Worm (Caenorhabditis elegans): ENCODE measurements around the gene dec-7.

Gene dec-7

ce11 chrIII:9905307-9905706 lies 26.9 kb upstream of the dec-7 start:
- TF ChIP-seq nhr-25 (tag; optimal IDR thresholded peaks at IDR 0.05): no peak
- no peak for TF ChIP-seq nhr-23 (tag; optimal IDR thresholded peaks at IDR 0.05)
- TF ChIP-seq unc-55 (GFP tag; optimal IDR thresholded peaks at IDR 0.05): peak; percentile 3
- TF ChIP-seq zag-1 (tag; optimal IDR thresholded peaks at IDR 0.05): no peak
- no peak for TF ChIP-seq dmd-4 (tag; optimal IDR thresholded peaks at IDR 0.05)
- TF ChIP-seq nhr-12 (tag; optimal IDR thresholded peaks at IDR 0.05): no peak
- TF ChIP-seq ama-1 (optimal IDR thresholded peaks at IDR 0.05): peak; percentile 16
- TF ChIP-seq sma-3 (GFP tag; optimal IDR thresholded peaks at IDR 0.05): no peak
- peak; percentile 78 for TF ChIP-seq nhr-129 (tag; optimal IDR thresholded peaks at IDR 0.05)
- TF ChIP-seq nhr-77 (tag; optimal IDR thresholded peaks at IDR 0.05): no peak
- TF ChIP-seq lin-39 (tag; optimal IDR thresholded peaks at IDR 0.05): no peak
- TF ChIP-seq C34F6.9 (tag; optimal IDR thresholded peaks at IDR 0.05): peak; percentile 66
- TF ChIP-seq fos-1 (tag; optimal IDR thresholded peaks at IDR 0.05): peak; percentile 16
- no peak for TF ChIP-seq alr-1 (tag; optimal IDR thresholded peaks at IDR 0.05)
- no peak for TF ChIP-seq snpc-4 (tag; optimal IDR thresholded peaks at IDR 0.05)
- TF ChIP-seq lsy-2 (tag; optimal IDR thresholded peaks at IDR 0.05): no peak
- TF ChIP-seq sma-9 (GFP tag; optimal IDR thresholded peaks at IDR 0.05): peak; percentile 8
- no peak for TF ChIP-seq sma-9 (tag; optimal IDR thresholded peaks at IDR 0.05)

ce11 chrIII:9907574-9907973 lies 24.6 kb upstream of the dec-7 start:
- TF ChIP-seq blmp-1 (tag; optimal IDR thresholded peaks at IDR 0.05; ENCODE audit: insufficient read depth) (peak; percentile 48), sma-9 (GFP tag; optimal IDR thresholded peaks at IDR 0.05) (peak; percentile 8), sma-9 (tag; optimal IDR thresholded peaks at IDR 0.05) (no peak), sma-3 (GFP tag; optimal IDR thresholded peaks at IDR 0.05) (peak; percentile 31), nhr-23 (tag; optimal IDR thresholded peaks at IDR 0.05) (no peak), mbf-1 (tag; optimal IDR thresholded peaks at IDR 0.05) (no peak), nhr-25 (tag; optimal IDR thresholded peaks at IDR 0.05) (peak; percentile 31), egl-27 (tag; optimal IDR thresholded peaks at IDR 0.05) (no peak)

ce11 chrIII:9908769-9909168 lies 23.4 kb upstream of the dec-7 start:
- TF ChIP-seq sma-3 (GFP tag; optimal IDR thresholded peaks at IDR 0.05) (peak; percentile 3), mdl-1 (tag; optimal IDR thresholded peaks at IDR 0.05) (no peak)

ce11 chrIII:9910608-9911479 lies 21.4 kb upstream of the dec-7 start, which contains the start of the genes cyld-1 and F40F12.9:
Gene cyld-1 (minus strand): TSS chrIII:9910658.
Gene F40F12.9 (plus strand): TSS chrIII:9911328.
- no peak for TF ChIP-seq lin-13 (GFP tag; optimal IDR thresholded peaks at IDR 0.05)
- TF ChIP-seq unc-39 (tag; optimal IDR thresholded peaks at IDR 0.05): no peak
- no peak for TF ChIP-seq lsy-2 (tag; optimal IDR thresholded peaks at IDR 0.05)
- no peak for TF ChIP-seq nhr-25 (tag; optimal IDR thresholded peaks at IDR 0.05)
- peak; percentile 55 for TF ChIP-seq fos-1 (tag; optimal IDR thresholded peaks at IDR 0.05)

ce11 chrIII:9912501-9912900 lies 19.7 kb upstream of the dec-7 start:
- TF ChIP-seq ZK546.5 (tag; optimal IDR thresholded peaks at IDR 0.05): no peak
- peak; percentile 45 for TF ChIP-seq gmeb-1 (tag; optimal IDR thresholded peaks at IDR 0.05)

- TF ChIP-seq zag-1 (tag; optimal IDR thresholded peaks at IDR 0.05) (no peak), alr-1 (tag; optimal IDR thresholded peaks at IDR 0.05) (no peak), fos-1 (tag; optimal IDR thresholded peaks at IDR 0.05) (no peak)
Observed at ce11 chrIII:9912998-9913397, 19.2 kb upstream of the dec-7 start.

ce11 chrIII:9913722-9914121 lies 18.5 kb upstream of the dec-7 start, which contains the start of gene cbp-3:
Gene cbp-3 (plus strand): TSS chrIII:9913993.
- TF ChIP-seq nhr-11 (tag; optimal IDR thresholded peaks at IDR 0.05): no peak
- no peak for TF ChIP-seq nhr-25 (tag; optimal IDR thresholded peaks at IDR 0.05)
- peak; percentile 90 for TF ChIP-seq fos-1 (tag; optimal IDR thresholded peaks at IDR 0.05)
- TF ChIP-seq unc-62 (GFP tag; optimal IDR thresholded peaks at IDR 0.05): no peak
- TF ChIP-seq ztf-11 (tag; optimal IDR thresholded peaks at IDR 0.05): no peak
- peak; percentile 1 for TF ChIP-seq crh-2 (tag; optimal IDR thresholded peaks at IDR 0.05)
- peak; percentile 5 for TF ChIP-seq nhr-129 (tag; optimal IDR thresholded peaks at IDR 0.05)
- no peak for TF ChIP-seq ceh-82 (tag; optimal IDR thresholded peaks at IDR 0.05)

Measured in whole organism, L2 larva.